Worm (Caenorhabditis elegans) whole organism, L1 larva: ENCODE results near the gene egg-3.
A peak's percentile ranks its signal among the peaks of the same experiment; 100 is the strongest.
"Not testable (repeated sequence)": the region's sequence is repeated elsewhere in the genome, so short reads cannot be mapped to it uniquely, and the experiment has no call there.

Experiments
- C34B4.2 ChIP-seq: sonication (generic microtip); optimal IDR thresholded peaks from 2 replicates; lab custom pipeline; 2017; ENCODE audit warnings: mild to moderate bottlenecking, missing genetic modification characterization, missing compliant biosample characterization
- F16B12.6 ChIP-seq: fragments of 150-350 bp; optimal IDR thresholded peaks from 2 replicates; lab custom pipeline; 2014; ENCODE audit warnings: missing biosample characterization, missing genetic modification characterization
- ama-1 ChIP-seq: fragments of 150-350 bp; optimal IDR thresholded peaks from 2 replicates; lab custom pipeline; 2014
- blmp-1 ChIP-seq: fragments of 150-350 bp; optimal IDR thresholded peaks from 2 replicates; lab custom pipeline; 2014; ENCODE audit warnings: missing biosample characterization, missing genetic modification characterization
- ceh-90 ChIP-seq: sonication (generic microtip); optimal IDR thresholded peaks from 2 replicates; lab custom pipeline; 2016; ENCODE audit warnings: missing genetic modification characterization, missing compliant biosample characterization
- dsc-1 ChIP-seq: sonication (generic microtip); optimal IDR thresholded peaks from 2 replicates; lab custom pipeline; 2016; ENCODE audit warnings: mild to moderate bottlenecking, missing genetic modification characterization, missing compliant biosample characterization
- fkh-10 ChIP-seq: sonication (generic microtip); optimal IDR thresholded peaks from 2 replicates; lab custom pipeline; 2017; ENCODE audit warnings: missing biosample characterization, missing genetic modification reagents, missing genetic modification characterization
- fkh-4 ChIP-seq: sonication (generic microtip); optimal IDR thresholded peaks from 2 replicates; lab custom pipeline; 2016; ENCODE audit warnings: missing compliant biosample characterization, missing genetic modification characterization, borderline replicate concordance
- fkh-8 ChIP-seq: sonication (generic microtip); optimal IDR thresholded peaks from 2 replicates; lab custom pipeline; 2016; ENCODE audit warnings: mild to moderate bottlenecking, missing genetic modification characterization, missing compliant biosample characterization
- lin-14 ChIP-seq: fragments of 200-800 bp; sonication (Bioruptor generic); optimal IDR thresholded peaks from 2 replicates; lab custom pipeline; 2018; ENCODE audit warnings: mild to moderate bottlenecking, missing genetic modification characterization, moderate library complexity, missing compliant biosample characterization
- lir-3 ChIP-seq: sonication (generic microtip); optimal IDR thresholded peaks from 2 replicates; lab custom pipeline; 2016; ENCODE audit warnings: mild to moderate bottlenecking, missing genetic modification characterization, moderate library complexity, missing compliant biosample characterization; ENCODE audit not compliant: poor library complexity
- mab-9 ChIP-seq: fragments of 200-800 bp; sonication (Bioruptor generic); IDR thresholded peaks from 2 replicates; pipeline ENCODE4 v1.3.6; 2022; ENCODE audit warnings: missing genetic modification reagents, missing genetic modification characterization, missing compliant biosample characterization
- nhr-19 ChIP-seq: fragments of 200-800 bp; sonication (Bioruptor generic); conservative IDR thresholded peaks from 2 replicates; pipeline ENCODE4 v1.3.6; 2022; ENCODE audit warnings: missing genetic modification characterization, missing compliant biosample characterization
- nhr-28 ChIP-seq: fragments of 150-350 bp; optimal IDR thresholded peaks from 2 replicates; lab custom pipeline; 2014; ENCODE audit warnings: missing biosample characterization, missing genetic modification characterization
- nhr-71 ChIP-seq: sonication (generic microtip); optimal IDR thresholded peaks from 2 replicates; lab custom pipeline; 2016; ENCODE audit warnings: mild to moderate bottlenecking, missing genetic modification characterization, moderate library complexity, missing compliant biosample characterization
- nhr-90 ChIP-seq: sonication (generic microtip); optimal IDR thresholded peaks from 2 replicates; lab custom pipeline; 2016; ENCODE audit warnings: mild to moderate bottlenecking, missing genetic modification characterization, missing compliant biosample characterization; ENCODE audit not compliant: poor library complexity
- pag-3 ChIP-seq: sonication (generic microtip); optimal IDR thresholded peaks from 2 replicates; lab custom pipeline; 2017; ENCODE audit warnings: missing genetic modification characterization, mild to moderate bottlenecking, missing compliant biosample characterization, antibody characterized with exemption, borderline replicate concordance; ENCODE audit not compliant: insufficient read depth
- pqm-1 ChIP-seq: sonication (generic microtip); optimal IDR thresholded peaks from 3 replicates; lab custom pipeline; 2017; ENCODE audit warnings: missing biosample characterization, missing genetic modification characterization
- skn-1 ChIP-seq: fragments of 150-350 bp; optimal IDR thresholded peaks from 2 replicates; lab custom pipeline; 2014; ENCODE audit warnings: missing biosample characterization, missing genetic modification characterization
- snpc-4 ChIP-seq: fragments of 150-350 bp; optimal IDR thresholded peaks from 2 replicates; lab custom pipeline; 2014; ENCODE audit warnings: missing biosample characterization, missing genetic modification characterization
- sox-4 ChIP-seq: sonication (generic microtip); optimal IDR thresholded peaks from 2 replicates; lab custom pipeline; 2016; ENCODE audit warnings: missing genetic modification characterization, missing compliant biosample characterization
- sup-37 ChIP-seq: fragments of 200-800 bp; sonication (Bioruptor generic); optimal IDR thresholded peaks from 2 replicates; lab custom pipeline; 2018; ENCODE audit warnings: mild to moderate bottlenecking, missing genetic modification characterization, missing compliant biosample characterization
- tbx-2 ChIP-seq: sonication (generic microtip); optimal IDR thresholded peaks from 2 replicates; lab custom pipeline; 2016; ENCODE audit warnings: missing genetic modification characterization, missing compliant biosample characterization
- unc-86 ChIP-seq: sonication (generic microtip); optimal IDR thresholded peaks from 2 replicates; lab custom pipeline; 2016; ENCODE audit warnings: missing genetic modification characterization, missing compliant biosample characterization
- unc-98 ChIP-seq: fragments of 200-800 bp; sonication (Bioruptor generic); IDR thresholded peaks from 2 replicates; pipeline ENCODE4 v1.3.6; 2022; ENCODE audit warnings: missing genetic modification characterization, missing compliant biosample characterization
- zag-1 ChIP-seq: fragments of 150-350 bp; optimal IDR thresholded peaks from 2 replicates; lab custom pipeline; 2014; ENCODE audit warnings: missing biosample characterization, missing genetic modification characterization
- zip-4 ChIP-seq: fragments of 200-800 bp; sonication (Bioruptor generic); optimal IDR thresholded peaks from 2 replicates; lab custom pipeline; 2018; ENCODE audit warnings: mild to moderate bottlenecking, missing genetic modification characterization, moderate library complexity, missing compliant biosample characterization
- ztf-11 ChIP-seq, 2 experiments: sonication (generic microtip); optimal IDR thresholded peaks; 2 replicates each; lab custom pipeline; 2016 to 2017; ENCODE audit warnings: missing genetic modification characterization in 2 of 2, missing biosample characterization in 1 of 2, missing compliant biosample characterization in 1 of 2
- ztf-4 ChIP-seq: fragments of 150-350 bp; optimal IDR thresholded peaks from 2 replicates; lab custom pipeline; 2014; ENCODE audit warnings: missing biosample characterization, missing genetic modification characterization

egg-3 gene

DNA sequence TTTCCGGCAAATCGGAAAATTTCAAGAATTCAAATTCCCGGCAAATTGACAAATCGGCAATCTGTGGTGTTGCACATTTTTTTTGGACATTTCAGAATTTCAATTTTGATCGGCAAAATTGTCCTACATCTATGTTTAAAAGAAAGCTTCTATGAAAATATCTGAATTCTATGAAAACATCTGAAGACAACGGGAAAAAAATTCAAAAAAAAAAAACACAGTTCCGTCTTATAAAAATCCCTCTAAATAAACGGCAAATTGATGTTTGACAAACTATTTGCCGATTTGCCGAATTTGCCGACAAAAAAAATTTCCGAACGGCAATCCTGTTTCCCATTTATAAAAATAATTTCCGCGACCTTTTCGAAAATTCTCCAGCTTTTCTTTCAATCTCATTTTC lies 30.1 kb upstream of the egg-3 start, which contains the start of gene F44F4.15:
F44F4.15 (plus strand) TSS at position 301 of the 400 bp plus-strand sequence.
- TF ChIP-seq lir-3 (tag; lab: Kevin White, UChicago), result no peak
- TF ChIP-seq, all 84 proteins: peak for 0

- no peak for TF ChIP-seq sox-4 (tag; lab: Kevin White, UChicago)
- TF ChIP-seq lin-14 (GFP tag; lab: Kevin White, UChicago), result no peak
- TF ChIP-seq nhr-28 (tag; lab: Kevin White, UChicago), result no peak
- no peak for TF ChIP-seq zag-1 (tag; lab: Kevin White, UChicago)
- TF ChIP-seq unc-98 (GFP tag; lab: Robert Waterston, UW), result no peak
- TF ChIP-seq ceh-90 (tag; lab: Kevin White, UChicago), result no peak
- TF ChIP-seq ama-1 (lab: Kevin White, UChicago), result no peak
- no peak for TF ChIP-seq nhr-19 (GFP tag; lab: Robert Waterston, UW)
- TF ChIP-seq, all 84 proteins: peak for 0
These were observed 28.8 kb upstream of the egg-3 start for ce11 chrII:10912995-10913394.

DNA sequence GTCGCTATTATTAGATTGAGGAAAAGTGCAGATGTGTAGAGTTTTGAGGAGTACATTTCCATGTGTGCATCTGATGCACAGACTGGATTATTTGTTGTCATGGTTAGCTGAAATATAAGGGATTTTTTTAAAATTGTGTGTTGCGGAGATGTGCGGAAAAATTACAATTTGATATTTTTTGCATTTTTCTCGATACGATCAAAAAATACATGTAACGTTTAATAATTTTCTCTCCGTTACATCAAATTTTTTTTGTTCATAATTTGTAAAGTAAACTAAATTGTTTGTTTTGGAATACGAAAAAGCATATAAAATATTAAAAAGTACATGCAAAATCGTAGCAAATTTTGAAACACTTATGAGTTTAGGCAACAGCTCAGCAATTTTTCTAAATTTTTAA lies 26.0 kb upstream of the egg-3 start, which contains the start of gene sra-11:
sra-11 (minus strand) TSS at position 101 of the 400 bp plus-strand sequence.
- TF ChIP-seq zip-4 (GFP tag; lab: Kevin White, UChicago) (no peak), unc-86 (tag; lab: Kevin White, UChicago) (no peak), sup-37 (no peak), nhr-90 (tag; lab: Kevin White, UChicago) (no peak)

ce11 chrII:10904379-10904778 lies 20.1 kb upstream of the egg-3 start, which contains the start of gene sra-12:
Gene sra-12 (minus strand): TSS chrII:10904479.
- TF ChIP-seq skn-1 (tag; lab: Kevin White, UChicago); nhr-19 (GFP tag; lab: Robert Waterston, UW); C34B4.2 (tag; lab: Kevin White, UChicago): not testable (repeated sequence)

DNA sequence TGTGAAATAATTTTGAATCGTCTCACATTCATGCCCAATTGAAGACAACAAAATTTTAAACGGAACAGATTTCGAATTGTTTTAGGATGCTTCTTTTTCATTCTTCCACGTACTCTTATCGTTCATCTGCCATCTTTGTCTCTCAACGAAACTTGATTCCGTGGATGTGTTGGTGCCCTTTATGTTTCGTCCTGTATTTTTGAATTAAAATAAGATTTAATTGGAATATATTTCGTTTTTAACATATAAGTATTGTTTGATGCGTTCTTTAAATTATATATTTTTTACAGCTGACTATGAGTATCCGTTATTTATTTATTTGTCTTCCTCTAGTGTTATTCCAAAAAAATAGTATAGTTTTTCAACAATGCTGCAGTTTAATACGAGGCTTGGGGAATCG lies 17.9 kb upstream of the egg-3 start, which contains the start of gene gly-1:
gly-1 (minus strand) TSS at position 101 of the 400 bp plus-strand sequence.
- TF ChIP-seq pqm-1 (tag; lab: Kevin White, UChicago) (no peak), fkh-10 (GFP tag; lab: Kevin White, UChicago) (no peak), fkh-4 (tag; lab: Kevin White, UChicago) (no peak), nhr-71 (tag; lab: Kevin White, UChicago) (no peak), tbx-2 (tag; lab: Kevin White, UChicago) (no peak), mab-9 (GFP tag; lab: Robert Waterston, UW) (no peak), blmp-1 (no peak), ztf-4 (tag; lab: Kevin White, UChicago) (no peak), lin-14 (GFP tag; lab: Kevin White, UChicago) (no peak), fkh-8 (tag; lab: Kevin White, UChicago) (no peak), snpc-4 (tag; lab: Kevin White, UChicago) (no peak), skn-1 (tag; lab: Kevin White, UChicago) (no peak), ztf-11 (tag; optimal IDR thresholded peaks at IDR 0.05; lab: Kevin White, UChicago) (no peak), F16B12.6 (tag; lab: Kevin White, UChicago) (no peak), C34B4.2 (tag; lab: Kevin White, UChicago) (no peak), pag-3 (no peak)

DNA sequence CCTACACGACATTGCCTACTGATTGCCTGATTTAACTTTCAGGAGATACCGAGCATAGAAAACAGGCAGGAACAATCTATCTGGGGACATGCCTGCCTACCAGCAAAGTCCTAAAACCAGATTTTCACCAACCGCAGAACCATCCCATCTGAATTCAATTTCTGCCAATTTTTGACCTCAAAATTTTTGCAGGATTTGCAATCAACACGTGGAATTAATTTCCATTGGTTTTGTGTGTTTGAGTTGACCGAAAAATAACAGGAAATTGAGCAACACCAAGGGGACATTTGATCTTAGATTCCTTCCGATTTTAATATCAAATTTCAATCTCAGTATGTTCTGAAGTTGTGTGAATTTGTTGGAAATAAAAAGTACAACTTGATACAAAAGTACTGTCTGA lies 14.8 kb upstream of the egg-3 start:
- peak; percentile 63 for TF ChIP-seq fkh-4 (tag; lab: Kevin White, UChicago)
- peak; percentile 93 for TF ChIP-seq dsc-1 (tag; lab: Kevin White, UChicago)
- no peak for TF ChIP-seq fkh-8 (tag; lab: Kevin White, UChicago)
